Worm (Caenorhabditis elegans) whole organism, L4 larva: ENCODE data around the gene ent-3.

ENCODE experiments used
- D1046.2 ChIP-seq: fragments of 200-800 bp; sonication (Bioruptor generic); IDR thresholded peaks from 2 replicates; pipeline ENCODE4 v1.3.6; 2022; ENCODE audit warnings: missing genetic modification characterization, missing compliant biosample characterization
- T20F7.1 ChIP-seq: fragments of 200-800 bp; sonication (Bioruptor generic); optimal IDR thresholded peaks from 2 replicates; lab custom pipeline; 2018; ENCODE audit warnings: mild to moderate bottlenecking, missing genetic modification characterization, missing compliant biosample characterization
- Y48G9A.11 ChIP-seq: fragments of 200-800 bp; sonication (Bioruptor generic); IDR thresholded peaks from 2 replicates; pipeline ENCODE4 v1.3.6; 2022; ENCODE audit warnings: missing genetic modification reagents, missing genetic modification characterization, missing compliant biosample characterization
- Y5F2A.4 ChIP-seq: fragments of 200-800 bp; sonication (Bioruptor generic); optimal IDR thresholded peaks from 2 replicates; lab custom pipeline; 2018; ENCODE audit warnings: mild to moderate bottlenecking, missing genetic modification characterization, missing compliant biosample characterization
- aha-1 ChIP-seq: fragments of 150-350 bp; peaks from one replicate; lab custom pipeline; 2014; ENCODE audit warnings: missing biosample characterization, missing genetic modification characterization
- aly-2 ChIP-seq: sonication (generic microtip); optimal IDR thresholded peaks from 2 replicates; lab custom pipeline; 2018; ENCODE audit warnings: missing biosample characterization, missing genetic modification characterization
- arid-1 ChIP-seq: fragments of 200-800 bp; sonication (Bioruptor generic); conservative IDR thresholded peaks from 2 replicates; pipeline ENCODE4 v1.3.6; 2022; ENCODE audit warnings: missing genetic modification reagents, missing genetic modification characterization, missing compliant biosample characterization
- ceh-20 ChIP-seq: fragments of 200-800 bp; sonication (Bioruptor generic); IDR thresholded peaks from 2 replicates; pipeline ENCODE4 v1.3.6; 2022; ENCODE audit warnings: missing genetic modification reagents, missing genetic modification characterization, missing compliant biosample characterization
- ceh-32 ChIP-seq: sonication (generic microtip); optimal IDR thresholded peaks from 2 replicates; lab custom pipeline; 2016; ENCODE audit warnings: mild to moderate bottlenecking, missing genetic modification characterization, missing compliant biosample characterization; ENCODE audit not compliant: poor library complexity
- ceh-44 ChIP-seq: fragments of 200-800 bp; sonication (Bioruptor generic); IDR thresholded peaks from 2 replicates; pipeline ENCODE4 v1.3.6; 2022; ENCODE audit warnings: missing genetic modification reagents, missing genetic modification characterization, missing compliant biosample characterization
- ceh-82 ChIP-seq: sonication (generic microtip); optimal IDR thresholded peaks from 2 replicates; lab custom pipeline; 2017; ENCODE audit warnings: missing biosample characterization, missing genetic modification characterization
- ces-1 ChIP-seq: fragments of 150-350 bp; sonication (generic microtip); optimal IDR thresholded peaks from 4 replicates; lab custom pipeline; 2014; ENCODE audit warnings: missing biosample characterization, missing genetic modification reagents, missing genetic modification characterization
- cey-2 ChIP-seq: sonication (generic microtip); optimal IDR thresholded peaks from 3 replicates; lab custom pipeline; 2017; ENCODE audit warnings: missing genetic modification characterization, mild to moderate bottlenecking, missing compliant biosample characterization, antibody characterized with exemption, borderline replicate concordance; ENCODE audit not compliant: insufficient read depth
- daf-16 ChIP-seq, 3 experiments: sonication (generic microtip); optimal IDR thresholded peaks; 2 replicates each; lab custom pipeline; 2016 to 2017; ENCODE audit warnings: missing genetic modification characterization in 3 of 3, missing genetic modification reagents in 3 of 3, mild to moderate bottlenecking in 2 of 3, missing compliant biosample characterization in 2 of 3, missing biosample characterization in 1 of 3, moderate library complexity in 1 of 3
- dmd-9 ChIP-seq: fragments of 200-800 bp; sonication (Bioruptor generic); IDR thresholded peaks from 2 replicates; pipeline ENCODE4 v1.3.6; 2022; ENCODE audit warnings: missing genetic modification reagents, missing genetic modification characterization, missing compliant biosample characterization
- duxl-1 ChIP-seq: sonication (generic microtip); optimal IDR thresholded peaks from 2 replicates; lab custom pipeline; 2016; ENCODE audit warnings: mild to moderate bottlenecking, missing genetic modification characterization, moderate library complexity, missing compliant biosample characterization; ENCODE audit not compliant: poor library complexity
- lim-7 ChIP-seq: fragments of 200-800 bp; sonication (Bioruptor generic); IDR thresholded peaks from 2 replicates; pipeline ENCODE4 v1.3.6; 2022; ENCODE audit warnings: missing genetic modification characterization, missing compliant biosample characterization
- lin-29 ChIP-seq: fragments of 200-800 bp; sonication (Bioruptor generic); IDR thresholded peaks from 2 replicates; pipeline ENCODE4 v1.3.6; 2022; ENCODE audit warnings: missing genetic modification reagents, missing genetic modification characterization, missing compliant biosample characterization
- lin-38 ChIP-seq: fragments of 200-800 bp; sonication (Bioruptor generic); IDR thresholded peaks from 2 replicates; pipeline ENCODE4 v1.3.6; 2022; ENCODE audit warnings: missing genetic modification reagents, missing genetic modification characterization, missing compliant biosample characterization
- lin-39 ChIP-seq: fragments of 150-350 bp; optimal IDR thresholded peaks from 2 replicates; lab custom pipeline; 2014; ENCODE audit warnings: missing biosample characterization, missing genetic modification reagents, missing genetic modification characterization
- madf-9 ChIP-seq: fragments of 200-800 bp; sonication (Bioruptor generic); conservative IDR thresholded peaks from 2 replicates; pipeline ENCODE4 v1.3.6; 2022; ENCODE audit warnings: missing genetic modification reagents, missing genetic modification characterization, missing compliant biosample characterization
- mep-1 ChIP-seq: fragments of 150-350 bp; sonication (generic microtip); optimal IDR thresholded peaks from 3 replicates; lab custom pipeline; 2014; ENCODE audit warnings: missing biosample characterization, missing genetic modification characterization
- mes-2 ChIP-seq: sonication (generic microtip); optimal IDR thresholded peaks from 2 replicates; lab custom pipeline; 2016; ENCODE audit warnings: missing genotype, mild to moderate bottlenecking, missing genetic modification characterization, missing compliant biosample characterization; ENCODE audit not compliant: poor library complexity, severe bottlenecking
- mxl-3 ChIP-seq: fragments of 200-800 bp; sonication (Bioruptor generic); optimal IDR thresholded peaks from 2 replicates; lab custom pipeline; 2018; ENCODE audit warnings: mild to moderate bottlenecking, missing genetic modification characterization, missing compliant biosample characterization
- nhr-10 ChIP-seq: fragments of 150-350 bp; optimal IDR thresholded peaks from 2 replicates; lab custom pipeline; 2014; ENCODE audit warnings: missing biosample characterization, missing genetic modification characterization
- nhr-11 ChIP-seq: fragments of 150-350 bp; optimal IDR thresholded peaks from 2 replicates; lab custom pipeline; 2014; ENCODE audit warnings: missing biosample characterization, missing genetic modification characterization
- nhr-48 ChIP-seq: sonication (generic microtip); optimal IDR thresholded peaks from 2 replicates; lab custom pipeline; 2016; ENCODE audit warnings: mild to moderate bottlenecking, missing genetic modification characterization, missing compliant biosample characterization
- nhr-6 ChIP-seq: fragments of 150-350 bp; optimal IDR thresholded peaks from 2 replicates; lab custom pipeline; 2014; ENCODE audit warnings: missing biosample characterization, missing genetic modification characterization
- pha-4 ChIP-seq, 2 experiments: fragments of 150-350 bp in 1 of 2; fragments of 200-800 bp in 1 of 2; sonication (Bioruptor generic) in 1 of 2; IDR thresholded peaks in 1 of 2; optimal IDR thresholded peaks in 1 of 2; 2 replicates each; pipeline versions ENCODE4 v1.3.6 to Lab custom; 2014 to 2022; ENCODE audit warnings: missing genetic modification characterization in 2 of 2, missing genetic modification reagents in 2 of 2, missing biosample characterization in 1 of 2, missing compliant biosample characterization in 1 of 2
- rbr-2 ChIP-seq: sonication (generic microtip); optimal IDR thresholded peaks from 2 replicates; lab custom pipeline; 2016; ENCODE audit warnings: missing genotype, missing genetic modification characterization, missing compliant biosample characterization
- sdz-12 ChIP-seq: fragments of 200-800 bp; sonication (Bioruptor generic); optimal IDR thresholded peaks from 2 replicates; lab custom pipeline; 2018; ENCODE audit warnings: mild to moderate bottlenecking, missing genetic modification characterization, missing compliant biosample characterization
- skn-1 ChIP-seq: fragments of 150-350 bp; optimal IDR thresholded peaks from 2 replicates; lab custom pipeline; 2014; ENCODE audit warnings: missing biosample characterization, missing genetic modification characterization
- vab-7 ChIP-seq: fragments of 200-800 bp; sonication (Bioruptor generic); IDR thresholded peaks from 2 replicates; pipeline ENCODE4 v1.3.6; 2022; ENCODE audit warnings: missing genetic modification reagents, missing genetic modification characterization, missing compliant biosample characterization
- zip-2 ChIP-seq: fragments of 150-350 bp; optimal IDR thresholded peaks from 2 replicates; lab custom pipeline; 2014; ENCODE audit warnings: missing biosample characterization, missing genetic modification characterization

Gene ent-3

DNA sequence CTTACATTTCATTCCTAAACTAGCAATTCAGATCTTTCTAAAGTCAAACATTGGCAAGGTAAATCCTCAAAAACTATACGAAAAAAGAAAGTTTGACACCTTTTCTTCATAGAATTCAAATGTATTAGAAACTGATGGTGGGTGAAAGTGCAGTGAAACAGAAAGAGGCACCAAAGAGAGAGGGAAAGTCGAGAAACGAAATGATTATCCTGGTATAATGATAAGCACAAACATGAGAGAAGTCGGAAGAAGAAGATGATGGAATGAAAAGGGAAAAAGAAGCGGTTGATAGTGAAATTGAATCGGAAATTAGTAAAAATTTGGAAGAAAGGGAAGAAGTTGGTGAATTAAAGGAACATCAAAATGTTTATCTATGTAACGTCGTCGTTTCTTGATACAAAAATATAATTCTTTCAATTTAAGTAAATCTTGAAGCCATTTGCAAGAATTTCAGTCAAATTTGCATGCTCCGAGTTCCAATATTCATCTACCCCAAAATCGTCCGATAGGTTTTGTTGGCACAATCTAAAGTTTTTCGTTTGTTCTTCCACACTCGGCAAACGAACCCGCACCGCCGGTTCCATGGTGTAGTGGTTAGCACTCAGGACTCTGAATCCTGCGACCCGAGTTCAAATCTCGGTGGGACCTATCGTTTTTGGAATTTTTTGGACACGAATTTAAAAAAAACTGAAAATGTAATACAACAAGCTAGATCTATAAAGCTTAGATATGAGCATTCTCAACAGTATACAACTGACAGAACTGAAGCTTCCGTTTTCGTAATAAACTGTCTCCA lies 4.9 kb downstream of the ent-3 start (continued):
- TF ChIP-seq lim-7 (GFP tag; lab: Robert Waterston, UW), result peak; percentile 68; the same call in 1 of the 2 replicates
- TF ChIP-seq lin-38, result 0 out of 2 replicates have a peak, but pooled peaks have one; percentile 18
- TF ChIP-seq Y5F2A.4 (GFP tag; lab: Kevin White, UChicago), result no peak
- no peak for TF ChIP-seq mes-2 (tag; lab: Kevin White, UChicago)
- no peak for TF ChIP-seq T20F7.1 (GFP tag; lab: Kevin White, UChicago)
- no peak for TF ChIP-seq mxl-3 (GFP tag; lab: Kevin White, UChicago)
- TF ChIP-seq arid-1 (GFP tag; lab: Robert Waterston, UW), result no peak
- no peak for TF ChIP-seq ceh-32 (tag; lab: Kevin White, UChicago)
- no peak for TF ChIP-seq daf-16 (GFP tag; optimal IDR thresholded peaks at IDR 0.05; lab: Kevin White, UChicago)
- no peak for TF ChIP-seq daf-16 (tag; optimal IDR thresholded peaks at IDR 0.05; lab: Kevin White, UChicago)
- no peak for TF ChIP-seq madf-9 (GFP tag; lab: Robert Waterston, UW)
- 0 out of 2 replicates have a peak, but pooled peaks have one; percentile 74 for TF ChIP-seq ceh-44 (GFP tag; lab: Robert Waterston, UW)
- TF ChIP-seq rbr-2 (tag; lab: Kevin White, UChicago), result no peak
- no peak for TF ChIP-seq skn-1 (tag; lab: Kevin White, UChicago)
- no peak for TF ChIP-seq ceh-20 (GFP tag; lab: Robert Waterston, UW)
- TF ChIP-seq nhr-48 (tag; lab: Kevin White, UChicago), result no peak
- no peak for TF ChIP-seq sdz-12
- no peak for TF ChIP-seq nhr-6
- no peak for TF ChIP-seq D1046.2 (GFP tag; lab: Robert Waterston, UW)
- TF ChIP-seq cey-2 (tag; lab: Kevin White, UChicago), result no peak
- TF ChIP-seq pha-4 (GFP tag; IDR thresholded peaks at IDR 0.05; lab: Robert Waterston, UW), result peak; percentile 54; the same call in 1 of the 2 replicates
- TF ChIP-seq pha-4 (tag; optimal IDR thresholded peaks at IDR 0.05; lab: Kevin White, UChicago), result no peak
- TF ChIP-seq lin-39 (tag; lab: Kevin White, UChicago), result no peak

DNA sequence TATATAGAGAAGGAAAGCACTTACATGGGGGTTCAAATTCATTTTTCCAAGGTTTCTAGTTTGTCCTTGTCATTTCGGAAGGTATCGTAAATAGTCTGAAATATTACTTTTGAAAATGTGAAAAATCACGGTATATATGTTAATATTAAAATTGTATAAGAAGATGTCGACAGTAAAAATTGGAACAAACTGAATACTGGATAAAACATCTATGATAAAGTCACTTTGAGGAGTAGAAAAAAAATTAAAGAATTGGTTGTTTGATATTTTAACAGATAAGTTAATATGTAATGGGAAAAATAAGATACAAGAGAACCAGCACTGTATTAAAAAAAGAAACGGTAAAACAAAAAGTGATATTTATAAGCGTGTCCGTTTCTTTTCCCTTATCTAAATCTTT lies 9.5 kb downstream of the ent-3 start, which contains the start of gene nep-21:
TSS of gene nep-21 (minus strand) at position 101 of the 400 bp plus-strand sequence.
- TF ChIP-seq nhr-10, result no peak
- TF ChIP-seq nhr-11, result no peak
- TF ChIP-seq mes-2 (tag; lab: Kevin White, UChicago), result no peak
- TF ChIP-seq lin-29 (GFP tag; lab: Robert Waterston, UW), result no peak
- TF ChIP-seq lim-7 (GFP tag; lab: Robert Waterston, UW), result no peak
- no peak for TF ChIP-seq duxl-1 (tag; lab: Kevin White, UChicago)
- no peak for TF ChIP-seq vab-7 (GFP tag; lab: Robert Waterston, UW)
- no peak for TF ChIP-seq ces-1 (GFP tag; lab: Kevin White, UChicago)
- no peak for TF ChIP-seq aly-2 (tag; lab: Kevin White, UChicago)
- no peak for TF ChIP-seq dmd-9
- TF ChIP-seq aha-1 (tag; lab: Kevin White, UChicago), result no peak
- no peak for TF ChIP-seq mep-1 (tag; lab: Kevin White, UChicago)
- TF ChIP-seq zip-2 (tag; lab: Kevin White, UChicago), result no peak

DNA sequence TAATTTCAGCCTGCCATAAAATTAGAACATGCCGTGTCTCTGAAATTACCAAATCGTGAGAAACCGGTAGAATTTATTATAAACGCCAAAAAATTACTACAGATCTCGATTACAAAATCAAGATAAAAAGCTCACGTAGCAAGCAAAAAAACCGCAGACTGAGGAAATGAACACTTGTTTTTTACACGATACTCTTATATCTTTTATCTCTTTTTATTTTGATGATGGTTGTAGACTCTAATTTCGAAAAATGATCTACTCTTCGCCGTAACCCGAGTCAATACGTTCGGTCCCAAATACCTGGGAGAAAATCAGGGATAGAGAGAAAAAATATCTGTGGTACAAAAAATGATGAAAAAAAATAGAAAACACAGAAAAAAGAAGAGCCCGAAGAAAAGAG lies 12.7 kb downstream of the ent-3 start:
- TF ChIP-seq ceh-82 (tag; lab: Kevin White, UChicago) (no peak), Y48G9A.11 (GFP tag; lab: Robert Waterston, UW) (no peak)
- TF ChIP-seq, all 104 proteins: peak for 0
